Worm (Caenorhabditis elegans) whole organism, L3 larva: ENCODE measurements around the gene Y38C1AA.7.

ENCODE experiments used
- ama-1 ChIP-seq: fragments of 150-350 bp; optimal IDR thresholded peaks from 2 replicates; lab custom pipeline; 2018
- skn-1 ChIP-seq: fragments of 150-350 bp; optimal IDR thresholded peaks from 2 replicates; lab custom pipeline; 2014; ENCODE audit warnings: missing biosample characterization, missing genetic modification characterization
- unc-39 ChIP-seq: sonication (generic microtip); optimal IDR thresholded peaks from 4 replicates; lab custom pipeline; 2017; ENCODE audit warnings: missing biosample characterization, missing genetic modification characterization
- zag-1 ChIP-seq: fragments of 150-350 bp; optimal IDR thresholded peaks from 2 replicates; lab custom pipeline; 2014; ENCODE audit warnings: missing biosample characterization, missing genetic modification characterization

ce11 chrIV:133968-134367, 24.8 kb upstream of the Y38C1AA.7 start:
- TF ChIP-seq ama-1 (lab: Kevin White, UChicago) = no peak
- no peak for TF ChIP-seq zag-1 (tag; lab: Kevin White, UChicago)
- no peak for TF ChIP-seq skn-1 (tag; lab: Kevin White, UChicago)
- TF ChIP-seq unc-39 (tag; lab: Kevin White, UChicago) = no peak
